Worm (Caenorhabditis elegans): ENCODE data around the gene smrd-1.

- TF ChIP-seq sox-4 (tag; optimal IDR thresholded peaks at IDR 0.05), result no peak
- no peak for TF ChIP-seq ama-1 (optimal IDR thresholded peaks at IDR 0.05)
- no peak for TF ChIP-seq unc-55 (GFP tag; optimal IDR thresholded peaks at IDR 0.05)
- no peak for TF ChIP-seq tbx-2 (tag; optimal IDR thresholded peaks at IDR 0.05)
- no peak for TF ChIP-seq unc-86 (tag; optimal IDR thresholded peaks at IDR 0.05)
- TF ChIP-seq pha-4 (tag; optimal IDR thresholded peaks at IDR 0.05), result no peak
- TF ChIP-seq pqm-1 (tag; optimal IDR thresholded peaks at IDR 0.05), result no peak
- no peak for TF ChIP-seq ceh-48 (tag; optimal IDR thresholded peaks at IDR 0.05)
- no peak for TF ChIP-seq ceh-31 (tag; optimal IDR thresholded peaks at IDR 0.05)
- no peak for TF ChIP-seq K02D7.2 (tag; optimal IDR thresholded peaks at IDR 0.05)
- no peak for TF ChIP-seq nhr-11 (tag; optimal IDR thresholded peaks at IDR 0.05)
Observed at ce11 chrIII:10386476-10386875, 49.3 kb downstream of the smrd-1 start, which contains the start of gene C38H2.3.
